Fruit fly (Drosophila melanogaster): Measurements from ENCODE around the gene ng1.
A peak's percentile ranks its signal among the peaks of the same experiment; 100 is the strongest.

Gene ng1

DNA sequence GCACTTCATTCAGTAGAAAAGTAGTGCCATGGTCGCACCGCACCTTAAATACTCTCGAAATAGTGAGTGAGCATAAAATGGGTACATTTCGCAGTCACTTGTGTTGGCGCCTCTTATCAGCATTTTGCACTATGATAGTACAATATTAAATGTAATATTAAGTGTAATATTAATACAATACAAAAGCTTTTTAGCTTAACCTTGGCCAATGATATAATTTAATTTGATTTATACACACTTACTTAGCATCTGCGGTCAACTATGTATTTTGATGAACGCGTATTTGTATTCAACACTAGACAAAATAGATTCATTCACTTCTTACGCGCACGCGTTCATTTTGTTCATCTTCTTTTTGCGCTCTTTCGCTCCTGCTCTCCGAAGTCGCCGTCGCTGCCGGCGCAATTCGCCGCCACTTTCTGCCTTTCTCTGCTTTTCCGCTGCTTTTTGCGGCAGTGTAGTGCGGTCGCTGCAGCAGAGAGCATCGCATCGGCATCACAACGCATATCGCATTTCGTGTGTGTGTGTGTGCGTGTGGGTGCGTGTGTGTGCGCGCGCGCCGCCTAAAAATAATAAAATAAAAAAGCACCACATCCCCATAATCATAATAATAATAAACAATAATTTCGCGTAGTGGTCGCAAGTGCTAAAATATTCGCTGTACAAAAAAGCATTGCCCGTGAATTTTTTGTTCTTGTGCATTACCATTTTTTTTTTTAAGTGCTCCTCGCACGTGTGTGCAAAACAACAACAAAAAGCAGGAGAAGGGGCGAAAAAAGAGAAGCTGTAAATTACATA lies 46.9 kb downstream of the ng1 start (continued):
- TF ChIP-seq lab (GFP tag; optimal IDR thresholded peaks at IDR 0.05) (peak; percentile 41), CG12391 (tag; optimal IDR thresholded peaks at IDR 0.05) (peak; percentile 41), CG17186 (GFP tag; optimal IDR thresholded peaks at IDR 0.05) (no peak), scrt (GFP tag; optimal IDR thresholded peaks at IDR 0.05) (peak; percentile 22), CG15011 (GFP tag; optimal IDR thresholded peaks at IDR 0.05) (no peak), jumu (GFP tag; optimal IDR thresholded peaks at IDR 0.05) (no peak), CG17568 (GFP tag; optimal IDR thresholded peaks at IDR 0.05) (no peak), vnd (GFP tag; IDR thresholded peaks at IDR 0.05; ENCODE audit: partially characterized antibody) (no peak), grn (GFP tag; optimal IDR thresholded peaks at IDR 0.05) (no peak), CG3838 (GFP tag; optimal IDR thresholded peaks at IDR 0.05) (no peak), cad (GFP tag; optimal IDR thresholded peaks at IDR 0.05) (no peak), Sin3A (optimal IDR thresholded peaks at IDR 0.05) (no peak), pzg (GFP tag; optimal IDR thresholded peaks at IDR 0.05) (no peak), Sox102F (GFP tag; optimal IDR thresholded peaks at IDR 0.05) (peak; percentile 54), ttk (GFP tag; IDR thresholded peaks at IDR 0.05) (0 out of 2 replicates have a peak, but pooled peaks have one; percentile 28), CG9215 (GFP tag; IDR thresholded peaks at IDR 0.05) (no peak), dmrt99B (tag; optimal IDR thresholded peaks at IDR 0.05) (peak; percentile 52), kay (GFP tag; optimal IDR thresholded peaks at IDR 0.05) (no peak), row (GFP tag; IDR thresholded peaks at IDR 0.05) (peak; percentile 79), tx (GFP tag; optimal IDR thresholded peaks at IDR 0.05) (no peak), CG15514 (GFP tag; optimal IDR thresholded peaks at IDR 0.05) (no peak), run (tag; optimal IDR thresholded peaks at IDR 0.05) (peak; percentile 3), CG14014 (GFP tag; IDR thresholded peaks at IDR 0.05) (0 out of 2 replicates have a peak, but pooled peaks have one; percentile 11), inv (GFP tag; IDR thresholded peaks at IDR 0.05; ENCODE audit: partially characterized antibody) (no peak), bcd (GFP tag; optimal IDR thresholded peaks at IDR 0.05) (peak; percentile 47), Nf-YB (GFP tag; optimal IDR thresholded peaks at IDR 0.05) (peak; percentile 3), gsb-n (tag; optimal IDR thresholded peaks at IDR 0.05) (no peak), Doc3 (GFP tag; IDR thresholded peaks at IDR 0.05; ENCODE audit: partially characterized antibody) (no peak), Kr (GFP tag; optimal IDR thresholded peaks at IDR 0.05) (no peak), HmgZ (tag; optimal IDR thresholded peaks at IDR 0.05) (no peak), ftz-f1 (GFP tag; optimal IDR thresholded peaks at IDR 0.05) (no peak), maf-S (GFP tag; optimal IDR thresholded peaks at IDR 0.05) (no peak), bigmax (GFP tag; optimal IDR thresholded peaks at IDR 0.05) (no peak), CG6272 (GFP tag; IDR thresholded peaks at IDR 0.05) (peak; percentile 30; the same call in 1 of the 2 replicates), pb (GFP tag; optimal IDR thresholded peaks at IDR 0.05) (no peak), cg (GFP tag; optimal IDR thresholded peaks at IDR 0.05) (peak; percentile 69), so (GFP tag; IDR thresholded peaks at IDR 0.05) (peak; percentile 38; the same call in 1 of the 3 replicates), br (optimal IDR thresholded peaks at IDR 0.05) (no peak), CG6813 (GFP tag; optimal IDR thresholded peaks at IDR 0.05) (no peak), H15 (GFP tag; IDR thresholded peaks at IDR 0.05) (0 out of 3 replicates have a peak, but pooled peaks have one; percentile 6), CG11398 (GFP tag; optimal IDR thresholded peaks at IDR 0.05) (no peak), Xrp1 (GFP tag; IDR thresholded peaks at IDR 0.05) (peak; percentile 18; the same call in 1 of the 2 replicates), MBD-R2 (GFP tag; IDR thresholded peaks at IDR 0.05) (no peak), CG18764 (GFP tag; optimal IDR thresholded peaks at IDR 0.05) (no peak), CG3281 (GFP tag; optimal IDR thresholded peaks at IDR 0.05) (peak; percentile 54), CG8924 (tag; optimal IDR thresholded peaks at IDR 0.05) (peak; percentile 34), fd64A (GFP tag; optimal IDR thresholded peaks at IDR 0.05) (no peak), dysf (GFP tag; IDR thresholded peaks at IDR 0.05) (peak; percentile 60), hbn (GFP tag; IDR thresholded peaks at IDR 0.05; ENCODE audit: partially characterized antibody) (no peak), CG30403 (GFP tag; optimal IDR thresholded peaks at IDR 0.05) (peak; percentile 48)

Data from whole organism, embryonic.